Worm (Caenorhabditis elegans): ENCODE results near the gene ggtb-1.

ggtb-1 gene

DNA sequence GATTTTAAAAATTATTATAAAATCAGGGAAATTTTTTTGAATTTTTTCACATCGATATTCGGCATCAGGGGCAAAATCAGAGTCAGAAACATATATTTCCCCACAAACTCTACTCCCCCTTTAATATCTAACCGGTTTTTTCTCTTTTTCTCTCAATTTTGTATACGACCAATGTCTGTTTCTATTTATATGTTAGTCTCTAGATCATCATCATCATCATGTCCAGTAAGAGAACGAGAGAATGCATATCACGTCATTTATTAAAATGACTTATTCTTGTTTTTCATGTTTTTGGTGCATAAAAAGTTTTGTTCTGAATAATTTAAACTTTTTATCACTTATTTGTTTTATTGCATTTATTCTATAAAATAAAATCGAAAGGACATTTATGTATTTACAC is 19.0 kb downstream of the ggtb-1 start:
- no peak for TF ChIP-seq unc-39 (tag; optimal IDR thresholded peaks at IDR 0.05)
- TF ChIP-seq nhr-23 (tag; optimal IDR thresholded peaks at IDR 0.05) = peak; percentile 37

DNA sequence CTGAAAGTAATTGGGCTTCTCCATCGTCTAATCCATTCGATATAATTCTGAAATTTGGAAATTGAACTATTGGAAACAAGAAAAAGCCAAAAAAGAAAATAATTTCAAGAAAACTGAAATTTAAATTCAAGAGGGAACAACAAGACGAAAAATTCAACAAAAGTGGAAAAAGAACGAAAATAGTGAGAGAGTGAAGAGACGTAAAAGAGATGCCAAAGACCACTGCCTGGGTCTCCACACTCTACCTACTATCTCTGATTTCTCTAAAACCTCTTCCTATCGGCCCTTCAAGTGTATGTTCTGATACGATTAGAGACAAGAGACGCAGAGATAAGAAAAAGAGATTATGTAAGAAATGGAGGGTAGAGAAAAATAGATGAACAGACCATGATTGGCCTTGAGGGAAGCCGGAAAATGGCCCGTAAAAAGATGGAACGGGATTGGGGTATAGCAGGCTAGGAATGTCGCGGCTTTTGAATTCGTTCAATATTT is 20.2 kb downstream of the ggtb-1 start, which contains the start of gene ogt-1:
Gene ogt-1, minus strand, starts transcription at position 51 of the 492 bp plus-strand sequence.
- peak; percentile 57 for TF ChIP-seq snpc-4 (tag; optimal IDR thresholded peaks at IDR 0.05)
- peak in 1 of 2 experiments; percentile 45 for TF ChIP-seq eor-1 (tag; optimal IDR thresholded peaks at IDR 0.05)
- TF ChIP-seq egl-27 (tag; optimal IDR thresholded peaks at IDR 0.05) = peak; percentile 83
- peak; percentile 84 for TF ChIP-seq nhr-43 (tag; optimal IDR thresholded peaks at IDR 0.05; ENCODE audit: poor library complexity, severe bottlenecking)
- TF ChIP-seq nhr-23 (tag; optimal IDR thresholded peaks at IDR 0.05) = peak; percentile 93
- TF ChIP-seq lin-39 (tag; optimal IDR thresholded peaks at IDR 0.05) = no peak
- TF ChIP-seq tbx-2 (tag; optimal IDR thresholded peaks at IDR 0.05) = peak; percentile 61
- no peak for TF ChIP-seq ZK546.5 (tag; optimal IDR thresholded peaks at IDR 0.05)
- TF ChIP-seq unc-39 (tag; optimal IDR thresholded peaks at IDR 0.05) = no peak
- TF ChIP-seq fos-1 (tag; optimal IDR thresholded peaks at IDR 0.05) = peak; percentile 70
- peak; percentile 58 for TF ChIP-seq lsy-12 (tag; optimal IDR thresholded peaks at IDR 0.05)
- TF ChIP-seq nhr-28 (tag; optimal IDR thresholded peaks at IDR 0.05) = no peak
- peak; percentile 94 for TF ChIP-seq nfya-1 (tag; optimal IDR thresholded peaks at IDR 0.05; ENCODE audit: insufficient read depth)
- TF ChIP-seq egl-5 (tag; optimal IDR thresholded peaks at IDR 0.05) = peak; percentile 86
- TF ChIP-seq elt-2 (tag; optimal IDR thresholded peaks at IDR 0.05) = peak; percentile 62
- peak; percentile 63 for TF ChIP-seq skn-1 (tag; optimal IDR thresholded peaks at IDR 0.05)
- TF ChIP-seq ceh-16 (tag; optimal IDR thresholded peaks at IDR 0.05) = no peak
- no peak for TF ChIP-seq ztf-11 (tag; optimal IDR thresholded peaks at IDR 0.05)
- peak; percentile 87 for TF ChIP-seq ceh-28 (tag; optimal IDR thresholded peaks at IDR 0.05)
- peak; percentile 43 for TF ChIP-seq nhr-77 (tag; optimal IDR thresholded peaks at IDR 0.05)
- TF ChIP-seq zag-1 (tag; optimal IDR thresholded peaks at IDR 0.05) = no peak
- TF ChIP-seq nhr-76 (tag; optimal IDR thresholded peaks at IDR 0.05) = no peak
- peak; percentile 32 for TF ChIP-seq unc-62 (GFP tag; optimal IDR thresholded peaks at IDR 0.05)
- TF ChIP-seq elt-1 (tag; optimal IDR thresholded peaks at IDR 0.05) = peak; percentile 64
- no peak for TF ChIP-seq mml-1 (tag; optimal IDR thresholded peaks at IDR 0.05)
- peak; percentile 59 for TF ChIP-seq R02D3.7 (tag; optimal IDR thresholded peaks at IDR 0.05)
- TF ChIP-seq fkh-2 (tag; optimal IDR thresholded peaks at IDR 0.05) = no peak
- TF ChIP-seq mdl-1 (tag; optimal IDR thresholded peaks at IDR 0.05) = peak; percentile 66
- peak; percentile 39 for TF ChIP-seq fkh-10 (GFP tag; optimal IDR thresholded peaks at IDR 0.05)
- no peak for TF ChIP-seq nhr-12 (tag; optimal IDR thresholded peaks at IDR 0.05)
- TF ChIP-seq ztf-4 (tag; optimal IDR thresholded peaks at IDR 0.05) = peak; percentile 52
- peak; percentile 94 for TF ChIP-seq pha-4 (tag; optimal IDR thresholded peaks at IDR 0.05)
- no peak for TF ChIP-seq nhr-237 (tag; optimal IDR thresholded peaks at IDR 0.05)
- TF ChIP-seq pqm-1 (tag; optimal IDR thresholded peaks at IDR 0.05) = peak; percentile 77
- no peak for TF ChIP-seq ceh-82 (tag; optimal IDR thresholded peaks at IDR 0.05)
- no peak for TF ChIP-seq ceh-9 (tag; optimal IDR thresholded peaks at IDR 0.05)
- TF ChIP-seq elt-3 (tag; optimal IDR thresholded peaks at IDR 0.05) = no peak
- peak; percentile 6 for TF ChIP-seq nhr-11 (tag; optimal IDR thresholded peaks at IDR 0.05)
- peak; percentile 72 for TF ChIP-seq lin-15B (tag; optimal IDR thresholded peaks at IDR 0.05)
- no peak for TF ChIP-seq aly-2 (tag; optimal IDR thresholded peaks at IDR 0.05)
- TF ChIP-seq jun-1 (tag; optimal IDR thresholded peaks at IDR 0.05) = peak; percentile 89
- peak; percentile 86 for TF ChIP-seq hmg-11 (tag; optimal IDR thresholded peaks at IDR 0.05)
- no peak for TF ChIP-seq sea-2 (GFP tag; optimal IDR thresholded peaks at IDR 0.05)
- peak; percentile 80 for TF ChIP-seq ama-1 (optimal IDR thresholded peaks at IDR 0.05)
- TF ChIP-seq nhr-67 (tag; optimal IDR thresholded peaks at IDR 0.05) = no peak
- TF ChIP-seq daf-12 (tag; optimal IDR thresholded peaks at IDR 0.05) = no peak
- TF ChIP-seq nhr-25 (tag; optimal IDR thresholded peaks at IDR 0.05) = peak; percentile 96

Data from whole organism, L3 larva.